Fruit fly (Drosophila melanogaster) whole organism, embryonic: ENCODE measurements around the gene CG17027.

Experiments
- BEAF-32 ChIP-seq: fragments of 200-800 bp; sonication (Bioruptor generic); optimal IDR thresholded peaks from 3 replicates; lab custom pipeline; 2017; ENCODE audit warnings: missing biosample characterization, missing genetic modification characterization, mild to moderate bottlenecking, moderate library complexity, missing genetic modification reagents
- CG10209 ChIP-seq: fragments of 200-800 bp; sonication (Bioruptor generic); optimal IDR thresholded peaks from 3 replicates; lab custom pipeline; 2017; ENCODE audit warnings: missing biosample characterization, mild to moderate bottlenecking, missing genetic modification characterization, missing genetic modification reagents
- CG10274 ChIP-seq: fragments of 200-800 bp; sonication (Bioruptor generic); optimal IDR thresholded peaks from 3 replicates; lab custom pipeline; 2017; ENCODE audit warnings: missing biosample characterization, mild to moderate bottlenecking, missing genetic modification characterization
- CG10543 ChIP-seq: fragments of 200-800 bp; sonication (Bioruptor generic); optimal IDR thresholded peaks from 3 replicates; lab custom pipeline; 2017; ENCODE audit warnings: missing biosample characterization, mild to moderate bottlenecking, missing genetic modification characterization, moderate library complexity
- CG1233 ChIP-seq: fragments of 200-800 bp; sonication (Bioruptor generic); optimal IDR thresholded peaks from 4 replicates; lab custom pipeline; 2018; ENCODE audit warnings: missing biosample characterization, mild to moderate bottlenecking, missing genetic modification characterization
- CG13287 ChIP-seq: fragments of 200-800 bp; sonication (Bioruptor generic); IDR thresholded peaks from 2 replicates; pipeline ENCODE4 v1.3.6; 2022; ENCODE audit warnings: missing biosample characterization, missing genetic modification characterization; ENCODE audit not compliant: partially characterized antibody
- CG13894 ChIP-seq: fragments of 200-800 bp; sonication (Bioruptor generic); optimal IDR thresholded peaks from 3 replicates; lab custom pipeline; 2018; ENCODE audit warnings: missing biosample characterization, mild to moderate bottlenecking, missing genetic modification characterization, moderate library complexity
- CG15011 ChIP-seq: fragments of 200-800 bp; sonication (Bioruptor generic); optimal IDR thresholded peaks from 3 replicates; lab custom pipeline; 2018; ENCODE audit warnings: missing biosample characterization, mild to moderate bottlenecking, missing genetic modification characterization
- CG15601 ChIP-seq: fragments of 200-800 bp; sonication (Bioruptor generic); optimal IDR thresholded peaks from 3 replicates; lab custom pipeline; 2019; ENCODE audit warnings: missing biosample characterization, mild to moderate bottlenecking, missing genetic modification characterization, moderate library complexity
- CG17802 ChIP-seq: fragments of 200-800 bp; sonication (Bioruptor generic); optimal IDR thresholded peaks from 2 replicates; lab custom pipeline; 2018; ENCODE audit warnings: missing biosample characterization, mild to moderate bottlenecking, missing genetic modification characterization, moderate library complexity
- CG1832 ChIP-seq: fragments of 200-800 bp; sonication (Bioruptor generic); optimal IDR thresholded peaks from 2 replicates; lab custom pipeline; 2017; ENCODE audit warnings: missing biosample characterization, mild to moderate bottlenecking, missing genetic modification characterization, inconsistent platforms
- CG18476 ChIP-seq: fragments of 200-800 bp; sonication (Bioruptor generic); optimal IDR thresholded peaks from 2 replicates; lab custom pipeline; 2016; ENCODE audit warnings: missing biosample characterization, mild to moderate bottlenecking, missing genetic modification characterization
- CG30403 ChIP-seq: fragments of 200-800 bp; sonication (Bioruptor generic); optimal IDR thresholded peaks from 3 replicates; lab custom pipeline; 2016; ENCODE audit warnings: missing biosample characterization, missing genetic modification characterization
- CG3407 ChIP-seq: fragments of 200-800 bp; sonication (Bioruptor generic); optimal IDR thresholded peaks from 2 replicates; lab custom pipeline; 2018; ENCODE audit warnings: missing biosample characterization, mild to moderate bottlenecking, missing genetic modification characterization
- CG7745 ChIP-seq: fragments of 200-800 bp; sonication (Bioruptor generic); optimal IDR thresholded peaks from 2 replicates; lab custom pipeline; 2018; ENCODE audit warnings: missing biosample characterization, mild to moderate bottlenecking, missing genetic modification characterization, moderate library complexity
- CG9727 ChIP-seq: fragments of 200-800 bp; sonication (Bioruptor generic); optimal IDR thresholded peaks from 3 replicates; lab custom pipeline; 2017; ENCODE audit warnings: missing biosample characterization, mild to moderate bottlenecking, missing genetic modification characterization
- CG9797 ChIP-seq: fragments of 200-800 bp; sonication (Bioruptor generic); optimal IDR thresholded peaks from 3 replicates; lab custom pipeline; 2018; ENCODE audit warnings: missing biosample characterization, mild to moderate bottlenecking, missing genetic modification characterization
- CG9817 ChIP-seq: fragments of 200-800 bp; sonication (Bioruptor generic); optimal IDR thresholded peaks from 2 replicates; lab custom pipeline; 2018; ENCODE audit warnings: missing biosample characterization, mild to moderate bottlenecking, missing genetic modification characterization, moderate library complexity
- CG9876 ChIP-seq: fragments of 200-800 bp; sonication (Bioruptor generic); optimal IDR thresholded peaks from 2 replicates; lab custom pipeline; 2016; ENCODE audit warnings: missing biosample characterization, missing genetic modification characterization
- CG9932 ChIP-seq: fragments of 200-800 bp; sonication (Bioruptor generic); IDR thresholded peaks from 2 replicates; pipeline ENCODE4 v1.3.6; 2022; ENCODE audit warnings: missing biosample characterization, missing genetic modification characterization
- Dbx ChIP-seq: fragments of 200-800 bp; sonication (Bioruptor generic); IDR thresholded peaks from 3 replicates; pipeline ENCODE4 v1.3.6; 2022; ENCODE audit warnings: missing biosample characterization, missing genetic modification characterization
- Deaf1 ChIP-seq: fragments of 200-800 bp; optimal IDR thresholded peaks from 3 replicates; lab custom pipeline; 2019; ENCODE audit warnings: missing biosample characterization, mild to moderate bottlenecking, missing genetic modification characterization, moderate library complexity
- Gsc ChIP-seq: fragments of 200-800 bp; sonication (Bioruptor generic); IDR thresholded peaks from 2 replicates; pipeline ENCODE4 v1.3.6; 2022; ENCODE audit warnings: missing biosample characterization, missing genetic modification characterization
- HLH3B ChIP-seq: fragments of 200-800 bp; sonication (Bioruptor generic); IDR thresholded peaks from 2 replicates; pipeline ENCODE4 v1.3.6; 2022; ENCODE audit warnings: missing biosample characterization, missing genetic modification characterization
- HmgD ChIP-seq: fragments of 200-800 bp; sonication (Bioruptor generic); optimal IDR thresholded peaks from 3 replicates; lab custom pipeline; 2016; ENCODE audit warnings: missing biosample characterization, missing genetic modification characterization
- Mad ChIP-seq: fragments of 200-800 bp; sonication (Bioruptor generic); optimal IDR thresholded peaks from 2 replicates; lab custom pipeline; 2016; ENCODE audit warnings: missing biosample characterization, missing genetic modification characterization
- Myb ChIP-seq: fragments of 200-800 bp; sonication (Bioruptor generic); optimal IDR thresholded peaks from 2 replicates; lab custom pipeline; 2016; ENCODE audit warnings: missing biosample characterization, missing genetic modification characterization
- Nf-YA ChIP-seq: fragments of 200-800 bp; sonication (Bioruptor generic); IDR thresholded peaks from 2 replicates; pipeline ENCODE4 v1.3.6; 2022; ENCODE audit warnings: missing biosample characterization, missing genetic modification characterization
- Sox100B ChIP-seq: fragments of 200-800 bp; sonication (Bioruptor generic); optimal IDR thresholded peaks from 3 replicates; lab custom pipeline; 2018; ENCODE audit warnings: missing biosample characterization, mild to moderate bottlenecking, missing genetic modification characterization
- ase ChIP-seq: fragments of 200-800 bp; sonication (Bioruptor generic); IDR thresholded peaks from 3 replicates; pipeline ENCODE4 v1.3.6; 2022; ENCODE audit warnings: missing biosample characterization, missing genetic modification characterization
- bowl ChIP-seq: fragments of 200-800 bp; sonication (Bioruptor generic); IDR thresholded peaks from 2 replicates; pipeline ENCODE4 v1.3.6; 2022; ENCODE audit warnings: missing biosample characterization, missing genetic modification characterization
- bsh ChIP-seq, 2 experiments: fragments of 200-800 bp; sonication (Bioruptor generic); optimal IDR thresholded peaks; 2 replicates each; lab custom pipeline; 2017 to 2018; ENCODE audit warnings: mild to moderate bottlenecking in 2 of 2, missing biosample characterization in 2 of 2, missing genetic modification characterization in 2 of 2, moderate library complexity in 1 of 2
- cas ChIP-seq: fragments of 200-800 bp; sonication (Bioruptor generic); IDR thresholded peaks from 2 replicates; pipeline ENCODE4 v1.3.6; 2022; ENCODE audit warnings: missing biosample characterization, missing genetic modification characterization
- cg ChIP-seq: fragments of 200-800 bp; sonication (Bioruptor generic); optimal IDR thresholded peaks from 3 replicates; lab custom pipeline; 2019; ENCODE audit warnings: missing biosample characterization, mild to moderate bottlenecking, missing genetic modification characterization, moderate library complexity
- crp ChIP-seq, 2 experiments: fragments of 200-800 bp; sonication (Bioruptor generic); optimal IDR thresholded peaks; 2 replicates in 1 of 2; 3 replicates in 1 of 2; lab custom pipeline; 2017; ENCODE audit warnings: missing biosample characterization in 2 of 2, missing genetic modification characterization in 2 of 2, mild to moderate bottlenecking in 1 of 2, moderate library complexity in 1 of 2
- dm ChIP-seq: fragments of 200-800 bp; sonication (Bioruptor generic); optimal IDR thresholded peaks from 3 replicates; lab custom pipeline; 2016; ENCODE audit warnings: missing biosample characterization, missing genetic modification characterization
- eve ChIP-seq, 2 experiments: fragments of >200 bp; optimal IDR thresholded peaks; 2 replicates each; lab custom pipeline; 2017; ENCODE audit warnings: missing biosample characterization in 2 of 2, missing genetic modification characterization in 2 of 2
- eyg ChIP-seq: fragments of 200-800 bp; sonication (Bioruptor generic); optimal IDR thresholded peaks from 3 replicates; lab custom pipeline; 2016; ENCODE audit warnings: missing biosample characterization, missing genetic modification characterization
- fd64A ChIP-seq: fragments of 200-800 bp; sonication (Bioruptor generic); optimal IDR thresholded peaks from 3 replicates; lab custom pipeline; 2018; ENCODE audit warnings: missing biosample characterization, mild to moderate bottlenecking, missing genetic modification characterization
- gsb-n ChIP-seq: fragments of 200-800 bp; sonication (Bioruptor generic); optimal IDR thresholded peaks from 3 replicates; lab custom pipeline; 2018; ENCODE audit warnings: missing biosample characterization, mild to moderate bottlenecking, missing genetic modification characterization
- gt ChIP-seq: fragments of 200-800 bp; sonication (Bioruptor generic); IDR thresholded peaks from 2 replicates; pipeline ENCODE4 v1.3.6; 2022; ENCODE audit warnings: missing biosample characterization, missing genetic modification characterization
- hkb ChIP-seq, 2 experiments: fragments of 200-800 bp in 1 of 2; fragments of >200 bp in 1 of 2; sonication (Bioruptor generic) in 1 of 2; IDR thresholded peaks in 1 of 2; optimal IDR thresholded peaks in 1 of 2; 2 replicates each; pipeline versions ENCODE4 v1.3.6 to Lab custom; 2017 to 2022; ENCODE audit warnings: missing biosample characterization in 1 of 2, missing genetic modification characterization in 1 of 2
- kni ChIP-seq: fragments of 200-800 bp; sonication (Bioruptor generic); optimal IDR thresholded peaks from 3 replicates; lab custom pipeline; 2017; ENCODE audit warnings: mild to moderate bottlenecking, missing biosample characterization, missing genetic modification reagents, missing genetic modification characterization
- lov ChIP-seq, 2 experiments: fragments of 200-800 bp in 1 of 2; fragments of >200 bp in 1 of 2; sonication (Bioruptor generic) in 1 of 2; IDR thresholded peaks in 1 of 2; optimal IDR thresholded peaks in 1 of 2; 2 replicates in 1 of 2; 3 replicates in 1 of 2; pipeline versions ENCODE4 v1.3.6 to Lab custom; 2017 to 2022; ENCODE audit warnings: missing biosample characterization in 1 of 2, missing genetic modification characterization in 1 of 2
- nerfin-2 ChIP-seq: fragments of 200-800 bp; sonication (Bioruptor generic); IDR thresholded peaks from 2 replicates; pipeline ENCODE4 v1.3.6; 2022; ENCODE audit warnings: missing biosample characterization, missing genetic modification characterization; ENCODE audit not compliant: partially characterized antibody
- pho ChIP-seq: fragments of 200-800 bp; sonication (Bioruptor generic); optimal IDR thresholded peaks from 2 replicates; lab custom pipeline; 2016; ENCODE audit warnings: missing biosample characterization, missing genetic modification characterization
- psq ChIP-seq: fragments of 200-800 bp; sonication (Bioruptor generic); optimal IDR thresholded peaks from 2 replicates; lab custom pipeline; 2017; ENCODE audit warnings: missing biosample characterization, missing genetic modification characterization
- sens ChIP-seq: fragments of 200-800 bp; sonication (Bioruptor generic); peaks from one replicate; lab custom pipeline; 2016; ENCODE audit warnings: missing biosample characterization, missing genetic modification characterization
- sim ChIP-seq: fragments of 200-800 bp; sonication (Bioruptor generic); IDR thresholded peaks from 2 replicates; pipeline ENCODE4 v1.3.6; 2022; ENCODE audit warnings: missing biosample characterization, missing genetic modification characterization
- slp2 ChIP-seq: fragments of 200-800 bp; sonication (Bioruptor generic); optimal IDR thresholded peaks from 2 replicates; lab custom pipeline; 2016; ENCODE audit warnings: missing biosample characterization, missing genetic modification characterization
- yki ChIP-seq: fragments of >200 bp; optimal IDR thresholded peaks from 3 replicates; lab custom pipeline; 2018

Gene CG17027

dm6 chr3L:16010176-16010575 lies 30.3 kb downstream of the CG17027 start (continued):
- TF ChIP-seq nerfin-2 (GFP tag; lab: Robert Waterston, UW) = no peak
- TF ChIP-seq cas (GFP tag; lab: Robert Waterston, UW) = no peak
- TF ChIP-seq CG10543 (GFP tag; lab: Kevin White, UChicago) = no peak
- TF ChIP-seq CG9727 (GFP tag; lab: Kevin White, UChicago) = no peak
- TF ChIP-seq BEAF-32 (GFP tag; lab: Kevin White, UChicago) = no peak
- TF ChIP-seq Nf-YA = no peak
- TF ChIP-seq fd64A (GFP tag; lab: Kevin White, UChicago) = peak; percentile 24
- peak; percentile 4 for TF ChIP-seq CG1233 (GFP tag; lab: Kevin White, UChicago)
- TF ChIP-seq HLH3B (GFP tag; lab: Robert Waterston, UW) = no peak
- no peak for TF ChIP-seq eve (GFP tag; optimal IDR thresholded peaks at IDR 0.05; lab: Kevin White, UChicago)
- TF ChIP-seq CG10274 (GFP tag; lab: Kevin White, UChicago) = no peak
- no peak for TF ChIP-seq CG15011
- no peak for TF ChIP-seq psq
- TF ChIP-seq cg = no peak
- no peak for TF ChIP-seq sim (GFP tag; lab: Robert Waterston, UW)
- TF ChIP-seq eyg (GFP tag; lab: Kevin White, UChicago) = no peak
- TF ChIP-seq gt (GFP tag; lab: Robert Waterston, UW) = no peak
- TF ChIP-seq bsh (GFP tag; optimal IDR thresholded peaks at IDR 0.05; lab: Kevin White, UChicago) = peak in 1 of 2 experiments; percentile 16
- no peak for TF ChIP-seq CG7745 (tag; lab: Kevin White, UChicago)
- peak; percentile 29 for TF ChIP-seq CG3407 (GFP tag; lab: Kevin White, UChicago)
- peak; percentile 12 for TF ChIP-seq CG15601
- TF ChIP-seq hkb (optimal IDR thresholded peaks at IDR 0.05; lab: Kevin White, UChicago) = no peak
- no peak for TF ChIP-seq hkb (GFP tag; IDR thresholded peaks at IDR 0.05; lab: Robert Waterston, UW)
- TF ChIP-seq CG30403 (GFP tag; lab: Kevin White, UChicago) = no peak
- no peak for TF ChIP-seq ase (GFP tag; lab: Robert Waterston, UW)
- TF ChIP-seq CG10209 (GFP tag; lab: Kevin White, UChicago) = no peak
- TF ChIP-seq gsb-n (tag; lab: Kevin White, UChicago) = no peak
- no peak for TF ChIP-seq crp (GFP tag; optimal IDR thresholded peaks at IDR 0.05; lab: Kevin White, UChicago)
- TF ChIP-seq CG18476 (GFP tag; lab: Kevin White, UChicago) = no peak
- no peak for TF ChIP-seq dm (GFP tag; lab: Kevin White, UChicago)
- no peak for TF ChIP-seq CG9876
- no peak for TF ChIP-seq kni
- no peak for TF ChIP-seq CG13287
- TF ChIP-seq CG9797 (GFP tag; lab: Kevin White, UChicago) = no peak
- no peak for TF ChIP-seq bowl (GFP tag; lab: Robert Waterston, UW)
- TF ChIP-seq CG13894 (tag; lab: Kevin White, UChicago) = no peak
- TF ChIP-seq slp2 (GFP tag; lab: Kevin White, UChicago) = no peak
- no peak for TF ChIP-seq CG1832 (GFP tag; lab: Kevin White, UChicago)
- no peak for TF ChIP-seq Myb (GFP tag; lab: Kevin White, UChicago)
- no peak for TF ChIP-seq pho (GFP tag; lab: Kevin White, UChicago)
- no peak for TF ChIP-seq CG9817 (tag; lab: Kevin White, UChicago)
- TF ChIP-seq CG17802 = no peak
- TF ChIP-seq Sox100B (GFP tag; lab: Kevin White, UChicago) = peak; percentile 44
- no peak for TF ChIP-seq lov (optimal IDR thresholded peaks at IDR 0.05; lab: Kevin White, UChicago)
- no peak for TF ChIP-seq lov (GFP tag; IDR thresholded peaks at IDR 0.05; lab: Robert Waterston, UW)
- no peak for TF ChIP-seq CG9932 (GFP tag; lab: Robert Waterston, UW)
- TF ChIP-seq sens (GFP tag; lab: Kevin White, UChicago) = peak; percentile 70
- no peak for TF ChIP-seq yki
- no peak for TF ChIP-seq Deaf1 (tag; lab: Kevin White, UChicago)
- no peak for TF ChIP-seq HmgD
- TF ChIP-seq Mad (GFP tag; lab: Kevin White, UChicago) = no peak
- no peak for TF ChIP-seq Dbx
- no peak for TF ChIP-seq Gsc (GFP tag; lab: Robert Waterston, UW)
